Worm (Caenorhabditis elegans) whole organism, midembryonic: ENCODE measurements around the gene aat-3.

Experiments used
- T22C8.4 ChIP-seq: fragments of 200-800 bp; sonication (Bioruptor generic); IDR thresholded peaks from 2 replicates; pipeline ENCODE4 v1.3.6; 2022; ENCODE audit warnings: missing genetic modification characterization, missing compliant biosample characterization
- cog-1 ChIP-seq: sonication (generic microtip); optimal IDR thresholded peaks from 2 replicates; lab custom pipeline; 2016; ENCODE audit warnings: missing genetic modification characterization, missing compliant biosample characterization
- flt-1 ChIP-seq: fragments of 200-800 bp; sonication (Bioruptor generic); IDR thresholded peaks from 2 replicates; pipeline ENCODE4 v1.3.6; 2022; ENCODE audit warnings: missing genetic modification characterization, missing compliant biosample characterization
- klf-2 ChIP-seq: fragments of 200-800 bp; sonication (Bioruptor generic); conservative IDR thresholded peaks from 2 replicates; pipeline ENCODE4 v1.3.6; 2022; ENCODE audit warnings: missing genetic modification reagents, missing genetic modification characterization, missing compliant biosample characterization
- med-1 ChIP-seq: sonication (generic microtip); optimal IDR thresholded peaks from 2 replicates; lab custom pipeline; 2017; ENCODE audit warnings: missing genetic modification characterization, mild to moderate bottlenecking, missing compliant biosample characterization, antibody characterized with exemption, missing genetic modification reagents; ENCODE audit not compliant: insufficient read depth
- ref-1 ChIP-seq: fragments of 200-800 bp; sonication (Bioruptor generic); conservative IDR thresholded peaks from 2 replicates; pipeline ENCODE4 v1.3.6; 2022; ENCODE audit warnings: missing genetic modification reagents, missing genetic modification characterization, missing compliant biosample characterization
- tab-1 ChIP-seq: fragments of 200-800 bp; sonication (Bioruptor generic); IDR thresholded peaks from 2 replicates; pipeline ENCODE4 v1.3.6; 2022; ENCODE audit warnings: missing genetic modification characterization, missing compliant biosample characterization
- ztf-23 ChIP-seq: fragments of 200-800 bp; sonication (Bioruptor generic); IDR thresholded peaks from 2 replicates; pipeline ENCODE4 v1.3.6; 2022; ENCODE audit warnings: missing genetic modification reagents, missing genetic modification characterization, missing compliant biosample characterization
- ztf-29 ChIP-seq: fragments of 200-800 bp; sonication (Bioruptor generic); IDR thresholded peaks from 2 replicates; pipeline ENCODE4 v1.3.6; 2022; ENCODE audit warnings: missing genetic modification reagents, missing genetic modification characterization, missing compliant biosample characterization

The aat-3 gene

ce11 chrX:2527194-2527593, 24.9 kb upstream of the aat-3 start:
- TF ChIP-seq cog-1 = no peak

ce11 chrX:2527877-2528276, 24.2 kb upstream of the aat-3 start:
- TF ChIP-seq ztf-23 (GFP tag; lab: Robert Waterston, UW) = peak; percentile 62; the same call in 1 of the 2 replicates
- no peak for TF ChIP-seq flt-1 (GFP tag; lab: Robert Waterston, UW)
- no peak for TF ChIP-seq T22C8.4
- TF ChIP-seq cog-1 = no peak
- TF ChIP-seq tab-1 = 0 out of 2 replicates have a peak, but pooled peaks have one; percentile 50
- TF ChIP-seq med-1 (GFP tag; lab: Kevin White, UChicago) = no peak
- TF ChIP-seq ref-1 (GFP tag; lab: Robert Waterston, UW) = no peak; the same call in 1 of the 2 replicates
- TF ChIP-seq klf-2 (GFP tag; lab: Robert Waterston, UW) = no peak; the same call in 1 of the 2 replicates
- TF ChIP-seq ztf-29 = peak; percentile 37; the same call in 1 of the 2 replicates

ce11 chrX:2531276-2531675, 20.8 kb upstream of the aat-3 start:
- TF ChIP-seq tab-1 = no peak
- no peak for TF ChIP-seq ref-1 (GFP tag; lab: Robert Waterston, UW)
- no peak for TF ChIP-seq flt-1 (GFP tag; lab: Robert Waterston, UW)
- TF ChIP-seq T22C8.4 = no peak
- no peak for TF ChIP-seq cog-1
- TF ChIP-seq ztf-29 = no peak
- TF ChIP-seq ztf-23 (GFP tag; lab: Robert Waterston, UW) = no peak
- TF ChIP-seq med-1 (GFP tag; lab: Kevin White, UChicago) = no peak
- TF ChIP-seq klf-2 (GFP tag; lab: Robert Waterston, UW) = no peak

ce11 chrX:2532357-2532756, 19.7 kb upstream of the aat-3 start, which contains the start of gene tbc-12:
Gene tbc-12 (minus strand): TSS chrX:2532457.
- TF ChIP-seq ztf-29 (no peak), T22C8.4 (no peak), klf-2 (GFP tag; lab: Robert Waterston, UW) (no peak), cog-1 (no peak), tab-1 (no peak), med-1 (GFP tag; lab: Kevin White, UChicago) (no peak), flt-1 (GFP tag; lab: Robert Waterston, UW) (no peak), ztf-23 (GFP tag; lab: Robert Waterston, UW) (no peak), ref-1 (GFP tag; lab: Robert Waterston, UW) (no peak)

- TF ChIP-seq ref-1 (GFP tag; lab: Robert Waterston, UW) (no peak), med-1 (GFP tag; lab: Kevin White, UChicago) (no peak), flt-1 (GFP tag; lab: Robert Waterston, UW) (peak; percentile 73), T22C8.4 (peak; percentile 78), tab-1 (0 out of 2 replicates have a peak, but pooled peaks have one; percentile 17), ztf-23 (GFP tag; lab: Robert Waterston, UW) (no peak), klf-2 (GFP tag; lab: Robert Waterston, UW) (no peak), ztf-29 (peak; percentile 63; the same call in 1 of the 2 replicates), cog-1 (peak; percentile 96)
Observed at ce11 chrX:2536246-2536772, 15.8 kb upstream of the aat-3 start.

- TF ChIP-seq tab-1 (no peak), ztf-23 (GFP tag; lab: Robert Waterston, UW) (no peak)
Observed at ce11 chrX:2538713-2539112, 13.3 kb upstream of the aat-3 start.

ce11 chrX:2541003-2541521, 11.0 kb upstream of the aat-3 start, which contains the start of gene F52H2.3:
Gene F52H2.3 (minus strand): TSS chrX:2541053.
- TF ChIP-seq tab-1 (no peak), cog-1 (no peak), T22C8.4 (no peak), ztf-29 (no peak), ref-1 (GFP tag; lab: Robert Waterston, UW) (no peak), klf-2 (GFP tag; lab: Robert Waterston, UW) (no peak), ztf-23 (GFP tag; lab: Robert Waterston, UW) (no peak), flt-1 (GFP tag; lab: Robert Waterston, UW) (no peak), med-1 (GFP tag; lab: Kevin White, UChicago) (no peak)

- TF ChIP-seq klf-2 (GFP tag; lab: Robert Waterston, UW) (no peak), med-1 (GFP tag; lab: Kevin White, UChicago) (no peak), ref-1 (GFP tag; lab: Robert Waterston, UW) (no peak), flt-1 (GFP tag; lab: Robert Waterston, UW) (no peak), cog-1 (no peak), T22C8.4 (no peak), ztf-29 (no peak), tab-1 (no peak), ztf-23 (GFP tag; lab: Robert Waterston, UW) (no peak)
Observed at ce11 chrX:2543353-2543752, 8.7 kb upstream of the aat-3 start.

- TF ChIP-seq ref-1 (GFP tag; lab: Robert Waterston, UW) (no peak), med-1 (GFP tag; lab: Kevin White, UChicago) (no peak), klf-2 (GFP tag; lab: Robert Waterston, UW) (no peak), T22C8.4 (no peak), cog-1 (no peak), flt-1 (GFP tag; lab: Robert Waterston, UW) (no peak), ztf-23 (GFP tag; lab: Robert Waterston, UW) (no peak), tab-1 (no peak), ztf-29 (no peak)
Observed at ce11 chrX:2544645-2545044, 7.4 kb upstream of the aat-3 start.

ce11 chrX:2548884-2549283, 3.2 kb upstream of the aat-3 start, which contains the start of gene smvt-1:
Gene smvt-1 (minus strand): TSS chrX:2548984.
- TF ChIP-seq flt-1 (GFP tag; lab: Robert Waterston, UW) (no peak), T22C8.4 (no peak), ztf-29 (no peak), tab-1 (no peak), klf-2 (GFP tag; lab: Robert Waterston, UW) (no peak), ref-1 (GFP tag; lab: Robert Waterston, UW) (no peak), cog-1 (no peak), med-1 (GFP tag; lab: Kevin White, UChicago) (no peak), ztf-23 (GFP tag; lab: Robert Waterston, UW) (no peak)
